Fruit fly (Drosophila melanogaster) whole organism, adult: Measurements from ENCODE around the gene lute.
A peak's percentile ranks its signal among the peaks of the same experiment; 100 is the strongest.

ENCODE experiments used
- CG11617 ChIP-seq: fragments of 200-800 bp; sonication (Bioruptor generic); optimal IDR thresholded peaks from 2 replicates; lab custom pipeline; 2017; ENCODE audit warnings: mild to moderate bottlenecking, missing biosample characterization, missing genetic modification reagents, missing genetic modification characterization
- CG12768 ChIP-seq: fragments of 200-800 bp; sonication (Bioruptor generic); optimal IDR thresholded peaks from 2 replicates; lab custom pipeline; 2017; ENCODE audit warnings: missing biosample characterization, missing genetic modification characterization, mild to moderate bottlenecking, moderate library complexity, missing genetic modification reagents
- CG14711 ChIP-seq: fragments of 200-800 bp; sonication (Bioruptor generic); optimal IDR thresholded peaks from 2 replicates; lab custom pipeline; 2018; ENCODE audit warnings: missing biosample characterization, mild to moderate bottlenecking, missing genetic modification characterization, moderate library complexity
- CG1620 ChIP-seq: fragments of 200-800 bp; sonication (Bioruptor generic); optimal IDR thresholded peaks from 2 replicates; lab custom pipeline; 2016; ENCODE audit warnings: missing biosample characterization, missing genetic modification characterization
- CG33017 ChIP-seq: fragments of 200-800 bp; sonication (Bioruptor generic); optimal IDR thresholded peaks from 2 replicates; lab custom pipeline; 2018; ENCODE audit warnings: missing biosample characterization, mild to moderate bottlenecking, missing genetic modification characterization, moderate library complexity
- CG5204 ChIP-seq: fragments of 200-800 bp; sonication (Bioruptor generic); optimal IDR thresholded peaks from 2 replicates; lab custom pipeline; 2016; ENCODE audit warnings: missing biosample characterization, missing genetic modification characterization
- CG7045 ChIP-seq: fragments of 200-800 bp; sonication (Bioruptor generic); optimal IDR thresholded peaks from 2 replicates; lab custom pipeline; 2017; ENCODE audit warnings: missing biosample characterization, mild to moderate bottlenecking, missing genetic modification characterization
- CG7101 ChIP-seq: fragments of 200-800 bp; sonication (Bioruptor generic); optimal IDR thresholded peaks from 2 replicates; lab custom pipeline; 2018; ENCODE audit warnings: missing biosample characterization, mild to moderate bottlenecking, missing genetic modification characterization, moderate library complexity
- Clk ChIP-seq: fragments of 200-800 bp; sonication (Bioruptor generic); optimal IDR thresholded peaks from 2 replicates; lab custom pipeline; 2017; ENCODE audit warnings: missing biosample characterization, missing genetic modification characterization
- Crg-1 ChIP-seq: fragments of 200-800 bp; sonication (Bioruptor generic); optimal IDR thresholded peaks from 2 replicates; lab custom pipeline; 2016; ENCODE audit warnings: missing biosample characterization, missing genetic modification characterization
- Hr96 ChIP-seq: fragments of 200-800 bp; sonication (Bioruptor generic); optimal IDR thresholded peaks from 2 replicates; lab custom pipeline; 2016; ENCODE audit warnings: missing biosample characterization, missing genetic modification characterization
- Mnt ChIP-seq: fragments of 200-800 bp; sonication (Bioruptor generic); optimal IDR thresholded peaks from 2 replicates; lab custom pipeline; 2016; ENCODE audit warnings: missing biosample characterization, mild to moderate bottlenecking, missing genetic modification characterization
- bab1 ChIP-seq: fragments of 200-800 bp; sonication (Bioruptor generic); optimal IDR thresholded peaks from 3 replicates; lab custom pipeline; 2019; ENCODE audit warnings: missing biosample characterization, mild to moderate bottlenecking, missing genetic modification characterization, moderate library complexity
- cic ChIP-seq: fragments of 200-800 bp; sonication (Bioruptor generic); optimal IDR thresholded peaks from 2 replicates; lab custom pipeline; 2017; ENCODE audit warnings: missing biosample characterization, mild to moderate bottlenecking, missing genetic modification characterization, moderate library complexity
- cnc ChIP-seq, 2 experiments: fragments of >200 bp; optimal IDR thresholded peaks; 2 replicates each; lab custom pipeline; 2017
- kay ChIP-seq: fragments of 200-800 bp; sonication (Bioruptor generic); peaks from one replicate; lab custom pipeline; 2016; ENCODE audit warnings: missing biosample characterization, missing genetic modification characterization, borderline replicate concordance
- ovo ChIP-seq: fragments of 200-800 bp; sonication (Bioruptor generic); optimal IDR thresholded peaks from 2 replicates; lab custom pipeline; 2016; ENCODE audit warnings: missing biosample characterization, missing genetic modification characterization
- pad ChIP-seq: fragments of 200-800 bp; sonication (Bioruptor generic); optimal IDR thresholded peaks from 3 replicates; lab custom pipeline; 2017; ENCODE audit warnings: missing biosample characterization, missing genetic modification characterization, mild to moderate bottlenecking, moderate library complexity, missing genetic modification reagents
- tj ChIP-seq: fragments of 200-800 bp; sonication (Bioruptor generic); optimal IDR thresholded peaks from 3 replicates; lab custom pipeline; 2017; ENCODE audit warnings: missing biosample characterization, mild to moderate bottlenecking, missing genetic modification characterization, moderate library complexity
- toe ChIP-seq: fragments of 200-800 bp; sonication (Bioruptor generic); optimal IDR thresholded peaks from 2 replicates; lab custom pipeline; 2016; ENCODE audit warnings: missing biosample characterization, missing genetic modification characterization

Gene lute

dm6 chr3R:17403188-17403587 lies 23.4 kb downstream of the lute start, which contains the start of gene CG34279:
Gene CG34279, minus strand, starts transcription at chr3R:17403288.
- TF ChIP-seq CG1620 = no peak
- TF ChIP-seq CG11617 = no peak
- TF ChIP-seq CG7045 (GFP tag; lab: Kevin White, UChicago) = no peak
- TF ChIP-seq CG7101 (tag; lab: Kevin White, UChicago) = no peak
- TF ChIP-seq bab1 (GFP tag; lab: Kevin White, UChicago) = no peak
- no peak for TF ChIP-seq ovo
- TF ChIP-seq CG14711 (tag; lab: Kevin White, UChicago) = no peak
- no peak for TF ChIP-seq Mnt
- no peak for TF ChIP-seq cnc (optimal IDR thresholded peaks at IDR 0.05; lab: Kevin White, UChicago)
- TF ChIP-seq Crg-1 = no peak
- no peak for TF ChIP-seq pad (GFP tag; lab: Kevin White, UChicago)
- TF ChIP-seq CG33017 (tag; lab: Kevin White, UChicago) = no peak
- TF ChIP-seq cic (GFP tag; lab: Kevin White, UChicago) = no peak
- no peak for TF ChIP-seq kay (GFP tag; lab: Kevin White, UChicago)
- no peak for TF ChIP-seq Clk (GFP tag; lab: Kevin White, UChicago)
- TF ChIP-seq CG12768 (GFP tag; lab: Kevin White, UChicago) = no peak
- no peak for TF ChIP-seq Hr96 (GFP tag; lab: Kevin White, UChicago)

- TF ChIP-seq Clk (GFP tag; lab: Kevin White, UChicago) (no peak), cic (GFP tag; lab: Kevin White, UChicago) (no peak), CG14711 (tag; lab: Kevin White, UChicago) (no peak), kay (GFP tag; lab: Kevin White, UChicago) (peak; percentile 58), cnc (optimal IDR thresholded peaks at IDR 0.05; lab: Kevin White, UChicago) (no peak), ovo (no peak)
Measured at dm6 chr3R:17403618-17404017, 23.9 kb downstream of the lute start, which contains the start of gene CG34280. Gene CG34280, minus strand, starts transcription at chr3R:17403718.

dm6 chr3R:17404155-17404554 lies 24.4 kb downstream of the lute start:
- TF ChIP-seq CG12768 (GFP tag; lab: Kevin White, UChicago) = no peak
- no peak for TF ChIP-seq cnc (optimal IDR thresholded peaks at IDR 0.05; lab: Kevin White, UChicago)
- TF ChIP-seq CG7045 (GFP tag; lab: Kevin White, UChicago) = no peak
- TF ChIP-seq CG1620 = no peak
- TF ChIP-seq Clk (GFP tag; lab: Kevin White, UChicago) = no peak
- TF ChIP-seq CG14711 (tag; lab: Kevin White, UChicago) = no peak
- TF ChIP-seq toe = no peak
- no peak for TF ChIP-seq CG33017 (tag; lab: Kevin White, UChicago)
- TF ChIP-seq bab1 (GFP tag; lab: Kevin White, UChicago) = no peak
- TF ChIP-seq Mnt = no peak
- TF ChIP-seq ovo = no peak
- TF ChIP-seq Crg-1 = no peak
- TF ChIP-seq CG11617 = no peak
- no peak for TF ChIP-seq cic (GFP tag; lab: Kevin White, UChicago)
- TF ChIP-seq CG7101 (tag; lab: Kevin White, UChicago) = no peak
- TF ChIP-seq pad (GFP tag; lab: Kevin White, UChicago) = no peak
- TF ChIP-seq Hr96 (GFP tag; lab: Kevin White, UChicago) = no peak
- TF ChIP-seq CG5204 = no peak

dm6 chr3R:17405009-17405408 lies 25.3 kb downstream of the lute start, which contains the start of gene CG42823:
Gene CG42823, minus strand, starts transcription at chr3R:17405109.
- TF ChIP-seq cnc (optimal IDR thresholded peaks at IDR 0.05; lab: Kevin White, UChicago) (no peak), kay (GFP tag; lab: Kevin White, UChicago) (no peak), CG7045 (GFP tag; lab: Kevin White, UChicago) (no peak), CG7101 (tag; lab: Kevin White, UChicago) (no peak), CG1620 (no peak), tj (GFP tag; lab: Kevin White, UChicago) (no peak), bab1 (GFP tag; lab: Kevin White, UChicago) (no peak), Crg-1 (no peak), cic (GFP tag; lab: Kevin White, UChicago) (no peak), CG14711 (tag; lab: Kevin White, UChicago) (no peak), CG33017 (tag; lab: Kevin White, UChicago) (no peak), CG5204 (no peak), CG12768 (GFP tag; lab: Kevin White, UChicago) (no peak), ovo (no peak), Clk (GFP tag; lab: Kevin White, UChicago) (no peak), CG11617 (no peak), pad (GFP tag; lab: Kevin White, UChicago) (no peak)

dm6 chr3R:17406411-17406810 lies 26.7 kb downstream of the lute start, which contains the start of the genes CG42824 and CG42798:
Gene CG42824, minus strand, starts transcription at chr3R:17406511.
Gene CG42798, plus strand, starts transcription at chr3R:17406678.
- TF ChIP-seq CG33017 (tag; lab: Kevin White, UChicago) = no peak
- no peak for TF ChIP-seq cnc (optimal IDR thresholded peaks at IDR 0.05; lab: Kevin White, UChicago)
- no peak for TF ChIP-seq kay (GFP tag; lab: Kevin White, UChicago)
- no peak for TF ChIP-seq Mnt
- no peak for TF ChIP-seq pad (GFP tag; lab: Kevin White, UChicago)
- no peak for TF ChIP-seq Hr96 (GFP tag; lab: Kevin White, UChicago)
- TF ChIP-seq CG11617 = no peak
- no peak for TF ChIP-seq CG1620
- TF ChIP-seq CG12768 (GFP tag; lab: Kevin White, UChicago) = no peak
- no peak for TF ChIP-seq bab1 (GFP tag; lab: Kevin White, UChicago)
- no peak for TF ChIP-seq CG5204
- no peak for TF ChIP-seq Clk (GFP tag; lab: Kevin White, UChicago)
- TF ChIP-seq toe = no peak

dm6 chr3R:17407576-17407975 lies 27.8 kb downstream of the lute start, which contains the start of gene CG17283:
Gene CG17283, plus strand, starts transcription at chr3R:17407876.
- no peak for TF ChIP-seq Crg-1
- no peak for TF ChIP-seq cic (GFP tag; lab: Kevin White, UChicago)
